Worm (Caenorhabditis elegans) whole organism, midembryonic: ENCODE results near the gene gly-20.
A peak's percentile ranks its signal among the peaks of the same experiment; 100 is the strongest.

ENCODE experiments used
- T22C8.4 ChIP-seq: fragments of 200-800 bp; sonication (Bioruptor generic); IDR thresholded peaks from 2 replicates; pipeline ENCODE4 v1.3.6; 2022; ENCODE audit warnings: missing genetic modification characterization, missing compliant biosample characterization
- cog-1 ChIP-seq: sonication (generic microtip); optimal IDR thresholded peaks from 2 replicates; lab custom pipeline; 2016; ENCODE audit warnings: missing genetic modification characterization, missing compliant biosample characterization
- flt-1 ChIP-seq: fragments of 200-800 bp; sonication (Bioruptor generic); IDR thresholded peaks from 2 replicates; pipeline ENCODE4 v1.3.6; 2022; ENCODE audit warnings: missing genetic modification characterization, missing compliant biosample characterization
- klf-2 ChIP-seq: fragments of 200-800 bp; sonication (Bioruptor generic); conservative IDR thresholded peaks from 2 replicates; pipeline ENCODE4 v1.3.6; 2022; ENCODE audit warnings: missing genetic modification reagents, missing genetic modification characterization, missing compliant biosample characterization
- med-1 ChIP-seq: sonication (generic microtip); optimal IDR thresholded peaks from 2 replicates; lab custom pipeline; 2017; ENCODE audit warnings: missing genetic modification characterization, mild to moderate bottlenecking, missing compliant biosample characterization, antibody characterized with exemption, missing genetic modification reagents; ENCODE audit not compliant: insufficient read depth
- ref-1 ChIP-seq: fragments of 200-800 bp; sonication (Bioruptor generic); conservative IDR thresholded peaks from 2 replicates; pipeline ENCODE4 v1.3.6; 2022; ENCODE audit warnings: missing genetic modification reagents, missing genetic modification characterization, missing compliant biosample characterization
- tab-1 ChIP-seq: fragments of 200-800 bp; sonication (Bioruptor generic); IDR thresholded peaks from 2 replicates; pipeline ENCODE4 v1.3.6; 2022; ENCODE audit warnings: missing genetic modification characterization, missing compliant biosample characterization
- ztf-23 ChIP-seq: fragments of 200-800 bp; sonication (Bioruptor generic); IDR thresholded peaks from 2 replicates; pipeline ENCODE4 v1.3.6; 2022; ENCODE audit warnings: missing genetic modification reagents, missing genetic modification characterization, missing compliant biosample characterization
- ztf-29 ChIP-seq: fragments of 200-800 bp; sonication (Bioruptor generic); IDR thresholded peaks from 2 replicates; pipeline ENCODE4 v1.3.6; 2022; ENCODE audit warnings: missing genetic modification reagents, missing genetic modification characterization, missing compliant biosample characterization

Gene gly-20

DNA sequence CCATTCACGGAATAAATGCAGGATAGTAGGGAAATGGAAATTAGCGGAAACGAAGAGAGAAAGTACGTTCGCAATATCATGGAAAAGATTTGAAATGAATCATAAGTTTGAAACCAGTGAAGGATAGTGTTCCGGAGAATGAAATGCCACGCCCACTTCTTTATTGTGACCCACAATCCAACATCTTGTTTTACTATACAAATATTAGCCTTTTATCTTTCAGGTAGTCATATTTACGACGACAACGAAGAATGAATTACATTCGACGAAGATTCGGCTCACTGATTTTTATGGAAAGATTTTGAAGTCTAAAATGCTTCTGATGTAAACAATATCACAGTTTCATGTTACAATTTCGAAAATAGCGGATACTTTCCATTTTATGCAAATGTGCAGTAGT, 34.4 kb downstream of the gly-20 start, which contains the start of gene cutl-18:
Gene cutl-18 (minus strand): TSS at position 101 of the 400 bp plus-strand sequence.
- TF ChIP-seq T22C8.4 (GFP tag; lab: Robert Waterston, UW) (no peak), ztf-23 (GFP tag; lab: Robert Waterston, UW) (no peak), flt-1 (no peak), med-1 (GFP tag; lab: Kevin White, UChicago) (no peak), klf-2 (GFP tag; lab: Robert Waterston, UW) (no peak), ztf-29 (GFP tag; lab: Robert Waterston, UW) (no peak), tab-1 (GFP tag; lab: Robert Waterston, UW) (no peak)

DNA sequence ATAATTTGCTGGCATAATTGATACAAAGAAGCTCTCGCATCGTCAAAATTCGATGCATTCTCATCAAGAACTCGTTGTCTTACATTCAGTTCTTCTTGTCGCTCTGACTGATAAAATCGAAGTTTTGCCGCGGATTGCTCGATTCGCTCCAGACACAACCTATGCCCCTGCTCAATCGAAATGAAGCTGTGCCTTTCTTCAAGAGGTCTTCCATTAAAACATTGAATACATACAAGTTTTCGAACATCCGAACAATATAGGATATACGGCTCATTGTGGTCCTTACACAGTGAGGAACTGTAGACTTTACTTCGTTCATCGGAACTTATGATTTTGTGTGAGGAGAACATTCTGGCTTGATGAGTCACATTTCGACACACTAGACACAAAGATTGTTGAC, 38.5 kb downstream of the gly-20 start:
- no peak for TF ChIP-seq klf-2 (GFP tag; lab: Robert Waterston, UW)
- no peak for TF ChIP-seq tab-1 (GFP tag; lab: Robert Waterston, UW)
- TF ChIP-seq flt-1 = no peak
- no peak for TF ChIP-seq ref-1
- TF ChIP-seq ztf-29 (GFP tag; lab: Robert Waterston, UW) = no peak
- no peak for TF ChIP-seq ztf-23 (GFP tag; lab: Robert Waterston, UW)
- no peak for TF ChIP-seq med-1 (GFP tag; lab: Kevin White, UChicago)
- TF ChIP-seq cog-1 (tag; lab: Kevin White, UChicago) = no peak
- TF ChIP-seq T22C8.4 (GFP tag; lab: Robert Waterston, UW) = no peak

DNA sequence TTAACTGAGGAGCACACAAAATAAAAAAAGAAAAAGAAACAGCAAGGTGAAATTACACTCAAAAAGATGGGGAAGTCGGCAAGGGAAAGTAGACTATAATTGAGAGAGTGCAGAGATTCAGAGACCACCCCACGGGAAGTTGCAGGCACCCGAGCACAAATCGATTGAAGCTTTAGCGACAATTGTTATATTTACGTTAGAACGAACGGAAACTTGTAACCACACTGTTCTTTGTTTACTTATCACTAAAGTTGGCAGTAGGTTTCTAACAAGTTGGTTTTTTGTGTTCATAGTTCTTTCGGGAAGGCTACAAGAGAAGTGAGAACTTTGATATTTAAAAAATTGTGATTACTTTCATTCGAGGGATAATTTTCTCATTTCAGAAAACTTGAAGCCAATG, 39.3 kb downstream of the gly-20 start, which contains the start of gene F47G9.4:
Gene F47G9.4 (minus strand): TSS at position 98 of the 400 bp plus-strand sequence.
- no peak for TF ChIP-seq ztf-23 (GFP tag; lab: Robert Waterston, UW)
- no peak for TF ChIP-seq klf-2 (GFP tag; lab: Robert Waterston, UW)
- TF ChIP-seq tab-1 (GFP tag; lab: Robert Waterston, UW) = no peak
- TF ChIP-seq flt-1 = no peak
- no peak for TF ChIP-seq T22C8.4 (GFP tag; lab: Robert Waterston, UW)
- no peak for TF ChIP-seq ztf-29 (GFP tag; lab: Robert Waterston, UW)
- no peak for TF ChIP-seq ref-1
- no peak for TF ChIP-seq cog-1 (tag; lab: Kevin White, UChicago)
- TF ChIP-seq med-1 (GFP tag; lab: Kevin White, UChicago) = no peak

- TF ChIP-seq ztf-29 (GFP tag; lab: Robert Waterston, UW) (no peak), klf-2 (GFP tag; lab: Robert Waterston, UW) (no peak)
Measured at ce11 chrV:11323720-11324119, 41.3 kb downstream of the gly-20 start, which contains the start of gene str-141. Gene str-141 (minus strand): TSS chrV:11323820.

ce11 chrV:11326914-11327367, 44.6 kb downstream of the gly-20 start, which contains the start of gene tmed-10:
Gene tmed-10 (minus strand): TSS chrV:11326964.
- TF ChIP-seq ztf-29 (GFP tag; lab: Robert Waterston, UW) (no peak), klf-2 (GFP tag; lab: Robert Waterston, UW) (no peak), ref-1 (no peak), T22C8.4 (GFP tag; lab: Robert Waterston, UW) (0 out of 2 replicates have a peak, but pooled peaks have one; percentile 25), cog-1 (tag; lab: Kevin White, UChicago) (no peak), flt-1 (peak; percentile 55; the same call in 1 of the 2 replicates), med-1 (GFP tag; lab: Kevin White, UChicago) (no peak), ztf-23 (GFP tag; lab: Robert Waterston, UW) (peak; percentile 63; the same call in 1 of the 2 replicates), tab-1 (GFP tag; lab: Robert Waterston, UW) (no peak)

- TF ChIP-seq med-1 (GFP tag; lab: Kevin White, UChicago) = no peak
- no peak for TF ChIP-seq ref-1
- TF ChIP-seq ztf-29 (GFP tag; lab: Robert Waterston, UW) = no peak
- TF ChIP-seq ztf-23 (GFP tag; lab: Robert Waterston, UW) = no peak
- no peak for TF ChIP-seq tab-1 (GFP tag; lab: Robert Waterston, UW)
- TF ChIP-seq T22C8.4 (GFP tag; lab: Robert Waterston, UW) = no peak
- TF ChIP-seq flt-1 = no peak
- no peak for TF ChIP-seq cog-1 (tag; lab: Kevin White, UChicago)
- TF ChIP-seq klf-2 (GFP tag; lab: Robert Waterston, UW) = no peak
Measured at ce11 chrV:11329100-11329499, 46.7 kb downstream of the gly-20 start, which contains the start of gene F47G9.6. Gene F47G9.6 (plus strand): TSS chrV:11329400.

- peak; percentile 26; the same call in 1 of the 2 replicates for TF ChIP-seq T22C8.4 (GFP tag; lab: Robert Waterston, UW)
- TF ChIP-seq ztf-29 (GFP tag; lab: Robert Waterston, UW) = 0 out of 2 replicates have a peak, but pooled peaks have one; percentile 41
Measured at ce11 chrV:11331811-11332210, 49.4 kb downstream of the gly-20 start.

DNA sequence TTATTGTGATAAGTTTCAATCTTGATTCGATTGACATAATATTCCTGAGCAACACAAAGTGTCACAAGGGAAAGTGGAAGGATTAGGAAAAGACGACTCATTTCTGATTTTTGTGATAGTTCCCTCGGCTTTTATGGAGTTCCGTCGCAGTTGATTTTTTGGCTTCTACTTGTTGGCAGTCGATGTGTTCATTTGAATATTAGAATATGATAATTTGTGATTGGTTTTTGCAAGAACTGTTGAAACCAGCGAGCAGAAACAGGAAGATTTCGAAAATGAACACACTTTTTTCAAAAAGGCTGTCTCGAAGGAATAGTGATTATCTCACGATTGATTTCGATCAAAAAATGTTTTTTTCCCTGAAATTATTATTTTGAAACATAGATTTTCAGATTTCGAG, 51.8 kb downstream of the gly-20 start, which contains the start of gene T02E9.6:
Gene T02E9.6 (minus strand): TSS at position 101 of the 400 bp plus-strand sequence.
- TF ChIP-seq ztf-23 (GFP tag; lab: Robert Waterston, UW) (no peak), med-1 (GFP tag; lab: Kevin White, UChicago) (no peak), ref-1 (no peak), T22C8.4 (GFP tag; lab: Robert Waterston, UW) (no peak), klf-2 (GFP tag; lab: Robert Waterston, UW) (no peak), tab-1 (GFP tag; lab: Robert Waterston, UW) (no peak), cog-1 (tag; lab: Kevin White, UChicago) (no peak), flt-1 (no peak), ztf-29 (GFP tag; lab: Robert Waterston, UW) (no peak)
